Fruit fly (Drosophila melanogaster): ENCODE data around the gene CG5555.

CG5555 gene

DNA sequence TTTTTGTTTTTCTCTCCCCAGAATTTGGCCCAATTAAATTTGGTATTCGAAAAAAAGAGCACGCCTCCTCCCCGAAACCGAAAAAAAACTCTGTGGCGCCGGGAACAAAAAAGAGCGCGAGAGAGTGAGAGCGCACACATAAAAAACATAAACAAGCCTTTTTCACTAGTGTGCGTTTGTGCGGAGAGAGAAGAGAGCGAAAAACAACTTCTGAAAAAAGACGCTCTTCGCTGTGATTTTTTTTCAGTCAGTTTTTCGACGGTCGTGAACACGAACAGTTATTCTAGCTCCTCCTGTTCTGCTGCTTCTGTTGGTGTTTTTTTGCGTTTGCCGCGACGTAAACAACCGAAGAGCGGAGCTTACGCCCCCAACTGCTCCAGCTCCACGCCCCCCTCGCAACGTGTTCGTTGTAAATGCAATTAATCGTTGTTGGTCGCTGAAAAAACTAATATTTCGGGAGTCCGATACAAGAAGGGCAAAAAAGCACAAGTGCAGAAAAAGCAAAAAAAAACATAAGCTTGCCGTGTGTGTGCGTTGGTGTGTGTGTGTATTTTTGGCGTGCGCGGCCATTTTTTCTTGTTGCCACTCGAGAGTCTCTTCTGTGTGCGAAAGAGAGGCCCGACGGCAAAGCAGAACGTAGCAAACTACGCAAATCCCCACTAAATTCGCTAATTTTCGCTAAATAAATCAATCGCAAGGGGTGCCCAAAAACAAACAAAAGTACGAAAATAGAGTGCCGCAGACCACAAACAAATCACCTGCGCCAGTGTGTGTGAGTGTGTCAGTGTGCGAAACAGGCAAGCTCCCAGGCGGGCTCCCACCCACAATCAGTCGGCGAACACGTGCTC lies 16.1 kb downstream of the CG5555 start, which contains the start of gene sqz (continued):
- peak; percentile 23 for TF ChIP-seq BEAF-32 (GFP tag; optimal IDR thresholded peaks at IDR 0.05)
- TF ChIP-seq CrebB (tag; optimal IDR thresholded peaks at IDR 0.05), result peak; percentile 28
- TF ChIP-seq Drgx (GFP tag; IDR thresholded peaks at IDR 0.05), result peak; percentile 79
- TF ChIP-seq sob (GFP tag; IDR thresholded peaks at IDR 0.05), result peak; percentile 43; the same call in 1 of the 2 replicates
- peak; percentile 45 for TF ChIP-seq Bgb (GFP tag; IDR thresholded peaks at IDR 0.05; ENCODE audit: partially characterized antibody)
- TF ChIP-seq CG17328 (GFP tag; IDR thresholded peaks at IDR 0.05), result 0 out of 2 replicates have a peak, but pooled peaks have one; percentile 31
- TF ChIP-seq CG30431 (GFP tag; optimal IDR thresholded peaks at IDR 0.05), result no peak
- peak; percentile 23; the same call in 1 of the 2 replicates for TF ChIP-seq ranshi (GFP tag; IDR thresholded peaks at IDR 0.05)
- TF ChIP-seq CG9609 (GFP tag; optimal IDR thresholded peaks at IDR 0.05), result no peak
- no peak for TF ChIP-seq nerfin-1 (tag; optimal IDR thresholded peaks at IDR 0.05)
- TF ChIP-seq wek (GFP tag; optimal IDR thresholded peaks at IDR 0.05), result peak; percentile 2
- TF ChIP-seq CG1647 (GFP tag; optimal IDR thresholded peaks at IDR 0.05), result no peak
- TF ChIP-seq Abd-B (GFP tag; optimal IDR thresholded peaks at IDR 0.05), result no peak
- peak; percentile 24 for TF ChIP-seq mirr (GFP tag; optimal IDR thresholded peaks at IDR 0.05)
- TF ChIP-seq CG2129 (GFP tag; IDR thresholded peaks at IDR 0.05; ENCODE audit: partially characterized antibody), result peak; percentile 29; the same call in 1 of the 2 replicates
- TF ChIP-seq CG7839 (tag; optimal IDR thresholded peaks at IDR 0.05), result no peak
- TF ChIP-seq bbx (GFP tag; IDR thresholded peaks at IDR 0.05; ENCODE audit: partially characterized antibody), result peak; percentile 69
- TF ChIP-seq CG2199 (GFP tag; IDR thresholded peaks at IDR 0.05), result 0 out of 3 replicates have a peak, but pooled peaks have one; percentile 21
- no peak for TF ChIP-seq CG11456 (GFP tag; IDR thresholded peaks at IDR 0.05)
- peak; percentile 50 for TF ChIP-seq psq (GFP tag; optimal IDR thresholded peaks at IDR 0.05)
- TF ChIP-seq CG10431 (GFP tag; optimal IDR thresholded peaks at IDR 0.05), result peak; percentile 29
- TF ChIP-seq z (GFP tag; IDR thresholded peaks at IDR 0.05), result peak; percentile 60; the same call in 1 of the 3 replicates
- TF ChIP-seq zen2 (GFP tag; IDR thresholded peaks at IDR 0.05; ENCODE audit: partially characterized antibody), result 0 out of 3 replicates have a peak, but pooled peaks have one; percentile 37
- peak; percentile 60; the same call in 1 of the 2 replicates for TF ChIP-seq CG32767 (GFP tag; IDR thresholded peaks at IDR 0.05)
- peak; percentile 84 for TF ChIP-seq ci (GFP tag; IDR thresholded peaks at IDR 0.05)
- no peak for TF ChIP-seq en (GFP tag; optimal IDR thresholded peaks at IDR 0.05)
- TF ChIP-seq CG2712 (tag; optimal IDR thresholded peaks at IDR 0.05), result peak; percentile 4
- TF ChIP-seq CG12071 (GFP tag; optimal IDR thresholded peaks at IDR 0.05), result peak; percentile 36
- no peak for TF ChIP-seq Dip3 (GFP tag; optimal IDR thresholded peaks at IDR 0.05)
- no peak for TF ChIP-seq dysf (GFP tag; IDR thresholded peaks at IDR 0.05)
- TF ChIP-seq CG9437 (GFP tag; optimal IDR thresholded peaks at IDR 0.05), result peak; percentile 56
- TF ChIP-seq CG3995 (GFP tag; optimal IDR thresholded peaks at IDR 0.05), result peak; percentile 40
- no peak for TF ChIP-seq slou (GFP tag; optimal IDR thresholded peaks at IDR 0.05)
- TF ChIP-seq sens (GFP tag), result peak; percentile 88
- peak; percentile 0 for TF ChIP-seq CG18262 (tag; optimal IDR thresholded peaks at IDR 0.05)
- no peak for TF ChIP-seq CG2875 (GFP tag; optimal IDR thresholded peaks at IDR 0.05)
- TF ChIP-seq tio (GFP tag; optimal IDR thresholded peaks at IDR 0.05), result no peak
- peak; percentile 33 for TF ChIP-seq CG6254 (GFP tag; optimal IDR thresholded peaks at IDR 0.05)
- TF ChIP-seq Dip2 (GFP tag; IDR thresholded peaks at IDR 0.05), result no peak
- TF ChIP-seq CG8924 (tag; optimal IDR thresholded peaks at IDR 0.05), result peak; percentile 45
- TF ChIP-seq CG34422 (GFP tag; IDR thresholded peaks at IDR 0.05), result peak; percentile 62; the same call in 1 of the 3 replicates
- peak; percentile 39 for TF ChIP-seq CG6813 (GFP tag; optimal IDR thresholded peaks at IDR 0.05)
- no peak for TF ChIP-seq CG1602 (GFP tag; optimal IDR thresholded peaks at IDR 0.05)
- TF ChIP-seq hbn (GFP tag; IDR thresholded peaks at IDR 0.05; ENCODE audit: partially characterized antibody), result peak; percentile 45; the same call in 1 of the 2 replicates
- TF ChIP-seq CG4360 (GFP tag; IDR thresholded peaks at IDR 0.05), result peak; percentile 76
- TF ChIP-seq Nf-YB (GFP tag; optimal IDR thresholded peaks at IDR 0.05), result peak; percentile 62
- peak; percentile 69 for TF ChIP-seq lbe (GFP tag; optimal IDR thresholded peaks at IDR 0.05)
- peak; percentile 45 for TF ChIP-seq vvl (GFP tag; IDR thresholded peaks at IDR 0.05)
